Fruit fly (Drosophila melanogaster): ENCODE results near the gene MED7.

Gene MED7

DNA sequence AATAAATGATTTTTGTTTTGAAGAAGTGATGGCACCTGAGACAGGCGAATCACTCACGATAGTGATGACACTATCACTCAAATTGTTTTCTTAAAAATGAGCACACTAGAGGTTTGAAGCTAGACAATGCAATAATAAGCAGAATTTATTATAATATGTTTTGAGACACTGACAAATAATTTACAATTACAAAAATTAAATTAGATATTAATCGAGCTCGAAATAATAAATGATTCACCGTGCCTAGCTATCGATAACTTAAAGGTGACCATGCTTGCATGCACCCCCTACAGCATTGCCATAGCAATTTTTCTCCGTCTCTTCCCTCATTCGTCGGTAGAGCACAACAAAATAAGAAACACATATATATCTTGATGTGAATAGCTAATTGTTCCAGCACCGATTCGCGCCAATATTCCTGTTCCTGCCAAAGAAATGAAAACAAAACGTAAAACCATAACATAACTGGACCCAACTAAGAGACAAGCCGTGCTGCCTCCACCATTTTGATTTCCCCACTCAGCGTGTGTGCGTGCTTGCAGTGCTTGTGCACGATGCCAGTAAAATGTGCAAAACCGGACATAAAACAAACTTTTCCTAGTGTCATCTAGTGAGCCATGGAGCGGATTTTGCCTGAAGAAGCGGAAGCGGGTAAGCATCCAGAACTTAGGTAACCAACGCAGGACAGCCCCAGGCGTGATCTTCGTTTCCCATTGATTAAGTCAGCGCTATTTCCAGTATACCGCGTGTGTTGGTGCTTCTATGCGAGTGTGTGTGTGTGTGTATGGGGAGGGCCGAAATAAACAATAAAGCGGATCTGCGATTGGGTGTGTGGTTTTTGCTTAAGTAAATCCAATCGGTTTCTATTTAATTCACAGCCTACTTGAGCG, at the start of gene MED7, which contains the start of gene Cap-H2:
TSS of gene MED7 (minus strand) at position 67 of the 890 bp plus-strand sequence.
TSS of gene Cap-H2 (plus strand) at position 345 of the 890 bp plus-strand sequence.
- TF ChIP-seq Optix (GFP tag; IDR thresholded peaks at IDR 0.05) (peak; percentile 72; the same call in 2 of the 3 replicates), slp2 (GFP tag; optimal IDR thresholded peaks at IDR 0.05) (peak; percentile 56), run (tag; optimal IDR thresholded peaks at IDR 0.05) (no peak), stwl (tag; optimal IDR thresholded peaks at IDR 0.05) (peak; percentile 76), nom (GFP tag; optimal IDR thresholded peaks at IDR 0.05) (no peak), bcd (GFP tag; optimal IDR thresholded peaks at IDR 0.05) (peak; percentile 64), CG12299 (tag; optimal IDR thresholded peaks at IDR 0.05) (peak; percentile 47), CG13894 (tag; optimal IDR thresholded peaks at IDR 0.05) (no peak), cg (GFP tag; optimal IDR thresholded peaks at IDR 0.05) (peak; percentile 85), slou (GFP tag; optimal IDR thresholded peaks at IDR 0.05) (peak; percentile 65), br (optimal IDR thresholded peaks at IDR 0.05) (no peak), mld (GFP tag; IDR thresholded peaks at IDR 0.05; ENCODE audit: partially characterized antibody) (peak; percentile 89), CG10959 (GFP tag; IDR thresholded peaks at IDR 0.05) (no peak; the same call in 1 of the 2 replicates), Nf-YA (GFP tag; IDR thresholded peaks at IDR 0.05) (peak; percentile 17; the same call in 1 of the 2 replicates), lab (GFP tag; optimal IDR thresholded peaks at IDR 0.05) (no peak), kni (GFP tag; optimal IDR thresholded peaks at IDR 0.05) (no peak), CG13123 (GFP tag; optimal IDR thresholded peaks at IDR 0.05) (peak; percentile 78), CG2116 (GFP tag; optimal IDR thresholded peaks at IDR 0.05) (peak; percentile 95), cad (GFP tag; optimal IDR thresholded peaks at IDR 0.05) (no peak), CG3163 (GFP tag; optimal IDR thresholded peaks at IDR 0.05) (peak; percentile 39), trem (tag; optimal IDR thresholded peaks at IDR 0.05) (peak; percentile 90), Drgx (GFP tag; IDR thresholded peaks at IDR 0.05) (no peak), jigr1 (GFP tag; IDR thresholded peaks at IDR 0.05) (no peak; the same call in 2 of the 3 replicates), CG7786 (GFP tag; optimal IDR thresholded peaks at IDR 0.05) (peak; percentile 56), CG1529 (GFP tag; optimal IDR thresholded peaks at IDR 0.05) (peak; percentile 3), CG30403 (GFP tag; optimal IDR thresholded peaks at IDR 0.05) (peak; percentile 91), CG10147 (GFP tag; optimal IDR thresholded peaks at IDR 0.05) (peak; percentile 52), caup (GFP tag; optimal IDR thresholded peaks at IDR 0.05; ENCODE audit: severe bottlenecking) (peak; percentile 58), sim (GFP tag; IDR thresholded peaks at IDR 0.05) (no peak), ara (GFP tag; IDR thresholded peaks at IDR 0.05) (peak; percentile 73), onecut (GFP tag; IDR thresholded peaks at IDR 0.05) (peak; percentile 30; the same call in 1 of the 2 replicates), CG11247 (GFP tag; IDR thresholded peaks at IDR 0.05) (peak; percentile 73), Ets97D (GFP tag; optimal IDR thresholded peaks at IDR 0.05) (peak; percentile 95), gro (GFP tag; optimal IDR thresholded peaks at IDR 0.05) (peak; percentile 85), sug (tag; optimal IDR thresholded peaks at IDR 0.05) (peak; percentile 89), CG32772 (GFP tag; IDR thresholded peaks at IDR 0.05) (peak; percentile 75), Sin3A (optimal IDR thresholded peaks at IDR 0.05) (peak; percentile 80), btn (GFP tag; optimal IDR thresholded peaks at IDR 0.05) (peak; percentile 11), Chrac-16 (GFP tag; optimal IDR thresholded peaks at IDR 0.05) (peak; percentile 88), CG10565 (GFP tag; optimal IDR thresholded peaks at IDR 0.05) (peak; percentile 5), toy (GFP tag; IDR thresholded peaks at IDR 0.05) (no peak), NfI (GFP tag; optimal IDR thresholded peaks at IDR 0.05) (peak; percentile 74), ttk (GFP tag; IDR thresholded peaks at IDR 0.05) (peak; percentile 88), CG6272 (GFP tag; IDR thresholded peaks at IDR 0.05) (peak; percentile 91), mam (GFP tag; optimal IDR thresholded peaks at IDR 0.05) (peak; percentile 85), fru (optimal IDR thresholded peaks at IDR 0.05) (no peak), CG17912 (GFP tag; optimal IDR thresholded peaks at IDR 0.05) (no peak), CG1233 (GFP tag; optimal IDR thresholded peaks at IDR 0.05) (peak; percentile 59), CG8359 (GFP tag; optimal IDR thresholded peaks at IDR 0.05; ENCODE audit: borderline replicate concordance) (no peak), hth (optimal IDR thresholded peaks at IDR 0.05) (no peak)

Measured in whole organism, embryonic.